Fruit fly (Drosophila melanogaster): ENCODE results near the gene CG10514.

dm6 chr3R:25277112-25277511 is 2.5 kb downstream of the CG10514 start, which contains the start of gene CG10513:
- no peak for TF ChIP-seq CG32121 (GFP tag; IDR thresholded peaks at IDR 0.05)
- no peak for TF ChIP-seq fd96Ca (GFP tag; IDR thresholded peaks at IDR 0.05)
- TF ChIP-seq CG15710 (tag; optimal IDR thresholded peaks at IDR 0.05): no peak
- TF ChIP-seq CG10348 (GFP tag; IDR thresholded peaks at IDR 0.05): no peak
- no peak for TF ChIP-seq CG12605 (GFP tag; IDR thresholded peaks at IDR 0.05)
- no peak for TF ChIP-seq Snoo (tag; optimal IDR thresholded peaks at IDR 0.05)
- TF ChIP-seq Ets98B (GFP tag; IDR thresholded peaks at IDR 0.05): no peak
- no peak for TF ChIP-seq gl (tag; optimal IDR thresholded peaks at IDR 0.05)
- no peak for TF ChIP-seq CG4496 (GFP tag; IDR thresholded peaks at IDR 0.05)
- no peak for TF ChIP-seq Pif1A (GFP tag; optimal IDR thresholded peaks at IDR 0.05)
- TF ChIP-seq CG9948 (tag; optimal IDR thresholded peaks at IDR 0.05): no peak
- no peak for TF ChIP-seq CG17806 (tag; optimal IDR thresholded peaks at IDR 0.05)
- no peak for TF ChIP-seq Pif1B (GFP tag; optimal IDR thresholded peaks at IDR 0.05)
- TF ChIP-seq rn (GFP tag; IDR thresholded peaks at IDR 0.05): no peak
